Fruit fly (Drosophila melanogaster) whole organism, embryonic: ENCODE data around the gene nAChRalpha3.
A peak's percentile ranks its signal among the peaks of the same experiment; 100 is the strongest.

ENCODE experiments used
- Atf-2 ChIP-seq: fragments of 200-800 bp; sonication (Bioruptor generic); optimal IDR thresholded peaks from 2 replicates; lab custom pipeline; 2016; ENCODE audit warnings: missing biosample characterization, missing genetic modification characterization
- BEAF-32 ChIP-seq: fragments of 200-800 bp; sonication (Bioruptor generic); optimal IDR thresholded peaks from 3 replicates; lab custom pipeline; 2017; ENCODE audit warnings: missing biosample characterization, missing genetic modification characterization, mild to moderate bottlenecking, moderate library complexity, missing genetic modification reagents
- Bdp1 ChIP-seq: fragments of 200-800 bp; sonication (Bioruptor generic); optimal IDR thresholded peaks from 3 replicates; lab custom pipeline; 2016; ENCODE audit warnings: missing biosample characterization, missing genetic modification characterization
- CG1024 ChIP-seq: fragments of 200-800 bp; sonication (Bioruptor generic); IDR thresholded peaks from 2 replicates; pipeline ENCODE4 v1.3.6; 2022; ENCODE audit warnings: missing biosample characterization, missing genetic modification characterization
- CG11085 ChIP-seq: fragments of 200-800 bp; sonication (Bioruptor generic); IDR thresholded peaks from 2 replicates; pipeline ENCODE4 v1.3.6; 2022; ENCODE audit warnings: missing biosample characterization, missing genetic modification characterization
- CG11247 ChIP-seq: fragments of 200-800 bp; sonication (Bioruptor generic); IDR thresholded peaks from 2 replicates; pipeline ENCODE4 v1.3.6; 2022; ENCODE audit warnings: missing biosample characterization, missing genetic modification characterization
- CG11398 ChIP-seq: fragments of 200-800 bp; sonication (Bioruptor generic); optimal IDR thresholded peaks from 2 replicates; lab custom pipeline; 2016; ENCODE audit warnings: missing biosample characterization, missing genetic modification characterization
- CG15073 ChIP-seq: fragments of 200-800 bp; sonication (Bioruptor generic); optimal IDR thresholded peaks from 2 replicates; lab custom pipeline; 2016; ENCODE audit warnings: missing biosample characterization, missing genetic modification characterization
- CG15601 ChIP-seq: fragments of 200-800 bp; sonication (Bioruptor generic); optimal IDR thresholded peaks from 3 replicates; lab custom pipeline; 2019; ENCODE audit warnings: missing biosample characterization, mild to moderate bottlenecking, missing genetic modification characterization, moderate library complexity
- CG1647 ChIP-seq: fragments of 200-800 bp; sonication (Bioruptor generic); optimal IDR thresholded peaks from 3 replicates; lab custom pipeline; 2016; ENCODE audit warnings: missing biosample characterization, missing genetic modification characterization
- CG2199 ChIP-seq: fragments of 200-800 bp; sonication (Bioruptor generic); IDR thresholded peaks from 3 replicates; pipeline ENCODE4 v1.3.6; 2022; ENCODE audit warnings: missing biosample characterization, missing genetic modification characterization
- CG2712 ChIP-seq: fragments of 200-800 bp; optimal IDR thresholded peaks from 3 replicates; lab custom pipeline; 2019; ENCODE audit warnings: missing biosample characterization, mild to moderate bottlenecking, missing genetic modification characterization, moderate library complexity
- CG31441 ChIP-seq: fragments of 200-800 bp; sonication (Bioruptor generic); IDR thresholded peaks from 2 replicates; pipeline ENCODE4 v1.3.6; 2022; ENCODE audit warnings: missing biosample characterization, missing genetic modification characterization
- CG32767 ChIP-seq: fragments of 200-800 bp; sonication (Bioruptor generic); IDR thresholded peaks from 2 replicates; pipeline ENCODE4 v1.3.6; 2022; ENCODE audit warnings: missing biosample characterization, missing genetic modification characterization
- CG4328 ChIP-seq: fragments of 200-800 bp; sonication (Bioruptor generic); optimal IDR thresholded peaks from 3 replicates; lab custom pipeline; 2017; ENCODE audit warnings: missing biosample characterization, missing genetic modification reagents, missing genetic modification characterization
- CG4854 ChIP-seq: fragments of 200-800 bp; sonication (Bioruptor generic); optimal IDR thresholded peaks from 2 replicates; lab custom pipeline; 2016; ENCODE audit warnings: missing biosample characterization, missing genetic modification characterization, inconsistent platforms
- CG6254 ChIP-seq: fragments of 200-800 bp; sonication (Bioruptor generic); optimal IDR thresholded peaks from 3 replicates; lab custom pipeline; 2017; ENCODE audit warnings: mild to moderate bottlenecking, missing biosample characterization, missing genetic modification reagents, missing genetic modification characterization
- CG7745 ChIP-seq: fragments of 200-800 bp; sonication (Bioruptor generic); optimal IDR thresholded peaks from 2 replicates; lab custom pipeline; 2018; ENCODE audit warnings: missing biosample characterization, mild to moderate bottlenecking, missing genetic modification characterization, moderate library complexity
- CG7839 ChIP-seq: fragments of 200-800 bp; sonication (Bioruptor generic); optimal IDR thresholded peaks from 3 replicates; lab custom pipeline; 2018; ENCODE audit warnings: missing biosample characterization, mild to moderate bottlenecking, missing genetic modification characterization, moderate library complexity
- CG8359 ChIP-seq: fragments of 200-800 bp; sonication (Bioruptor generic); optimal IDR thresholded peaks from 2 replicates; lab custom pipeline; 2017; ENCODE audit warnings: missing biosample characterization, mild to moderate bottlenecking, missing genetic modification characterization, borderline replicate concordance
- CHES-1-like ChIP-seq: fragments of 200-800 bp; sonication (Bioruptor generic); optimal IDR thresholded peaks from 2 replicates; lab custom pipeline; 2016; ENCODE audit warnings: missing biosample characterization, missing genetic modification characterization
- CkIIα-i1 ChIP-seq: fragments of 200-800 bp; sonication (Bioruptor generic); IDR thresholded peaks from 2 replicates; pipeline ENCODE4 v1.3.6; 2022; ENCODE audit warnings: missing biosample characterization, missing genetic modification characterization
- Deaf1 ChIP-seq: fragments of 200-800 bp; optimal IDR thresholded peaks from 3 replicates; lab custom pipeline; 2019; ENCODE audit warnings: missing biosample characterization, mild to moderate bottlenecking, missing genetic modification characterization, moderate library complexity
- Dp ChIP-seq: fragments of 200-800 bp; sonication (Bioruptor generic); optimal IDR thresholded peaks from 2 replicates; lab custom pipeline; 2018; ENCODE audit warnings: missing biosample characterization, mild to moderate bottlenecking, missing genetic modification characterization, moderate library complexity
- Drgx ChIP-seq: fragments of 200-800 bp; sonication (Bioruptor generic); IDR thresholded peaks from 2 replicates; pipeline ENCODE4 v1.3.6; 2022; ENCODE audit warnings: missing biosample characterization, missing genetic modification characterization
- Gug ChIP-seq: fragments of 200-800 bp; sonication (Bioruptor generic); IDR thresholded peaks from 4 replicates; pipeline ENCODE4 v1.3.6; 2022; ENCODE audit warnings: missing biosample characterization, missing genetic modification characterization
- H15 ChIP-seq: fragments of 200-800 bp; sonication (Bioruptor generic); IDR thresholded peaks from 3 replicates; pipeline ENCODE4 v1.3.6; 2022; ENCODE audit warnings: missing biosample characterization, missing genetic modification characterization
- HLH4C ChIP-seq: fragments of 200-800 bp; sonication (Bioruptor generic); IDR thresholded peaks from 3 replicates; pipeline ENCODE4 v1.3.6; 2022; ENCODE audit warnings: missing biosample characterization, missing genetic modification characterization; ENCODE audit not compliant: partially characterized antibody
- Hr3 ChIP-seq: fragments of 200-800 bp; sonication (Bioruptor generic); optimal IDR thresholded peaks from 3 replicates; lab custom pipeline; 2016; ENCODE audit warnings: missing biosample characterization, missing genetic modification characterization
- Hsf ChIP-seq: fragments of 200-800 bp; sonication (Bioruptor generic); optimal IDR thresholded peaks from 3 replicates; lab custom pipeline; 2016; ENCODE audit warnings: missing biosample characterization, missing genetic modification characterization
- Lhr ChIP-seq: fragments of 200-800 bp; sonication (Bioruptor generic); optimal IDR thresholded peaks from 3 replicates; lab custom pipeline; 2017; ENCODE audit warnings: mild to moderate bottlenecking, missing biosample characterization, missing genetic modification reagents, missing genetic modification characterization
- Mad ChIP-seq: fragments of 200-800 bp; sonication (Bioruptor generic); optimal IDR thresholded peaks from 2 replicates; lab custom pipeline; 2016; ENCODE audit warnings: missing biosample characterization, missing genetic modification characterization
- NC2α ChIP-seq: fragments of 200-800 bp; sonication (Bioruptor generic); optimal IDR thresholded peaks from 2 replicates; lab custom pipeline; 2016; ENCODE audit warnings: missing biosample characterization, missing genetic modification characterization
- NfI ChIP-seq: fragments of 200-800 bp; sonication (Bioruptor generic); optimal IDR thresholded peaks from 3 replicates; lab custom pipeline; 2018; ENCODE audit warnings: missing biosample characterization, mild to moderate bottlenecking, missing genetic modification characterization, moderate library complexity
- Poxn ChIP-seq: fragments of 200-800 bp; sonication (Bioruptor generic); IDR thresholded peaks from 2 replicates; pipeline ENCODE4 v1.3.6; 2022; ENCODE audit warnings: missing biosample characterization, missing genetic modification characterization
- ab ChIP-seq: fragments of 200-800 bp; sonication (Bioruptor generic); optimal IDR thresholded peaks from 2 replicates; lab custom pipeline; 2016; ENCODE audit warnings: missing biosample characterization, missing genetic modification characterization
- chinmo ChIP-seq: fragments of 200-800 bp; sonication (Bioruptor generic); IDR thresholded peaks from 4 replicates; pipeline ENCODE4 v1.3.6; 2022; ENCODE audit warnings: missing biosample characterization, missing genetic modification characterization; ENCODE audit not compliant: partially characterized antibody
- crc ChIP-seq: fragments of 200-800 bp; sonication (Bioruptor generic); optimal IDR thresholded peaks from 2 replicates; lab custom pipeline; 2016; ENCODE audit warnings: missing biosample characterization, missing genetic modification characterization
- croc ChIP-seq: fragments of 200-800 bp; sonication (Bioruptor generic); conservative IDR thresholded peaks from 3 replicates; pipeline ENCODE4 v1.3.6; 2022; ENCODE audit warnings: missing biosample characterization, missing genetic modification characterization
- disco-r ChIP-seq: fragments of 200-800 bp; sonication (Bioruptor generic); optimal IDR thresholded peaks from 2 replicates; lab custom pipeline; 2016; ENCODE audit warnings: missing biosample characterization, missing genetic modification characterization
- fd3F ChIP-seq: fragments of 200-800 bp; sonication (Bioruptor generic); optimal IDR thresholded peaks from 2 replicates; lab custom pipeline; 2018; ENCODE audit warnings: missing biosample characterization, mild to moderate bottlenecking, missing genetic modification characterization, moderate library complexity
- fu2 ChIP-seq: fragments of 200-800 bp; sonication (Bioruptor generic); optimal IDR thresholded peaks from 2 replicates; lab custom pipeline; 2016; ENCODE audit warnings: missing biosample characterization, missing genetic modification characterization
- lov ChIP-seq, 2 experiments: fragments of 200-800 bp in 1 of 2; fragments of >200 bp in 1 of 2; sonication (Bioruptor generic) in 1 of 2; IDR thresholded peaks in 1 of 2; optimal IDR thresholded peaks in 1 of 2; 2 replicates in 1 of 2; 3 replicates in 1 of 2; pipeline versions ENCODE4 v1.3.6 to Lab custom; 2017 to 2022; ENCODE audit warnings: missing biosample characterization in 1 of 2, missing genetic modification characterization in 1 of 2
- psq ChIP-seq: fragments of 200-800 bp; sonication (Bioruptor generic); optimal IDR thresholded peaks from 2 replicates; lab custom pipeline; 2017; ENCODE audit warnings: missing biosample characterization, missing genetic modification characterization
- run ChIP-seq: fragments of 200-800 bp; sonication (Bioruptor generic); optimal IDR thresholded peaks from 3 replicates; lab custom pipeline; 2018; ENCODE audit warnings: missing biosample characterization, mild to moderate bottlenecking, missing genetic modification characterization
- schlank ChIP-seq: fragments of 200-800 bp; sonication (Bioruptor generic); optimal IDR thresholded peaks from 2 replicates; lab custom pipeline; 2018; ENCODE audit warnings: missing biosample characterization, mild to moderate bottlenecking, missing genetic modification characterization
- sens ChIP-seq: fragments of 200-800 bp; sonication (Bioruptor generic); peaks from one replicate; lab custom pipeline; 2016; ENCODE audit warnings: missing biosample characterization, missing genetic modification characterization
- tio ChIP-seq: fragments of 200-800 bp; sonication (Bioruptor generic); optimal IDR thresholded peaks from 2 replicates; lab custom pipeline; 2017; ENCODE audit warnings: missing biosample characterization, missing genetic modification characterization, inconsistent platforms
- zen2 ChIP-seq: fragments of 200-800 bp; sonication (Bioruptor generic); IDR thresholded peaks from 3 replicates; pipeline ENCODE4 v1.3.6; 2022; ENCODE audit warnings: missing biosample characterization, missing genetic modification characterization; ENCODE audit not compliant: partially characterized antibody

nAChRalpha3 gene

dm6 chrX:8410349-8411240 lies 43.6 kb upstream of the nAChRalpha3 start (continued):
- no peak for TF ChIP-seq CkIIα-i1 (GFP tag; lab: Robert Waterston, UW)
- no peak for TF ChIP-seq lov (optimal IDR thresholded peaks at IDR 0.05; lab: Kevin White, UChicago)
- TF ChIP-seq lov (GFP tag; IDR thresholded peaks at IDR 0.05; lab: Robert Waterston, UW), result peak; percentile 63; the same call in 1 of the 3 replicates
- no peak for TF ChIP-seq fu2
- TF ChIP-seq CG11398, result no peak
- TF ChIP-seq tio (GFP tag; lab: Kevin White, UChicago), result no peak
- no peak for TF ChIP-seq H15 (GFP tag; lab: Robert Waterston, UW)
- TF ChIP-seq Dp (GFP tag; lab: Kevin White, UChicago), result no peak
- no peak for TF ChIP-seq NfI
- TF ChIP-seq CHES-1-like (GFP tag; lab: Kevin White, UChicago), result no peak
- TF ChIP-seq Deaf1 (tag; lab: Kevin White, UChicago), result no peak
- TF ChIP-seq run (tag; lab: Kevin White, UChicago), result no peak
- no peak for TF ChIP-seq CG31441 (GFP tag; lab: Robert Waterston, UW)
- TF ChIP-seq Gug (GFP tag; lab: Robert Waterston, UW), result no peak
- TF ChIP-seq CG11085, result peak; percentile 14; the same call in 1 of the 2 replicates
- 0 out of 3 replicates have a peak, but pooled peaks have one; percentile 7 for TF ChIP-seq CG2199
- TF ChIP-seq zen2 (GFP tag; lab: Robert Waterston, UW), result no peak
- no peak for TF ChIP-seq CG1647
- no peak for TF ChIP-seq CG32767 (GFP tag; lab: Robert Waterston, UW)
- no peak for TF ChIP-seq CG2712
- no peak for TF ChIP-seq fd3F
- no peak for TF ChIP-seq schlank
- TF ChIP-seq chinmo (GFP tag; lab: Robert Waterston, UW), result 0 out of 4 replicates have a peak, but pooled peaks have one; percentile 9
- no peak for TF ChIP-seq BEAF-32 (GFP tag; lab: Kevin White, UChicago)
- no peak for TF ChIP-seq HLH4C
- TF ChIP-seq CG7745 (tag; lab: Kevin White, UChicago), result no peak
- TF ChIP-seq Hr3, result no peak
- TF ChIP-seq CG15601 (tag; lab: Kevin White, UChicago), result no peak
- TF ChIP-seq NC2α (GFP tag; lab: Kevin White, UChicago), result no peak
- TF ChIP-seq Lhr, result no peak
- no peak for TF ChIP-seq CG15073
- no peak for TF ChIP-seq CG7839 (tag; lab: Kevin White, UChicago)
- no peak for TF ChIP-seq CG11247 (GFP tag; lab: Robert Waterston, UW)
- peak; percentile 24 for TF ChIP-seq CG6254 (GFP tag; lab: Kevin White, UChicago)
- TF ChIP-seq Mad (GFP tag; lab: Kevin White, UChicago), result no peak
- TF ChIP-seq ab, result no peak
- no peak for TF ChIP-seq Atf-2 (GFP tag; lab: Kevin White, UChicago)
- TF ChIP-seq Poxn, result no peak
- no peak for TF ChIP-seq Bdp1 (GFP tag; lab: Kevin White, UChicago)
- no peak for TF ChIP-seq croc
- no peak for TF ChIP-seq CG8359 (GFP tag; lab: Kevin White, UChicago)
- no peak for TF ChIP-seq CG4328 (GFP tag; lab: Kevin White, UChicago)
- TF ChIP-seq Drgx, result peak; percentile 72
- TF ChIP-seq disco-r (GFP tag; lab: Kevin White, UChicago), result no peak
- no peak for TF ChIP-seq Hsf (GFP tag; lab: Kevin White, UChicago)
- peak; percentile 76 for TF ChIP-seq sens (GFP tag; lab: Kevin White, UChicago)
- TF ChIP-seq psq (GFP tag; lab: Kevin White, UChicago), result no peak
- no peak for TF ChIP-seq crc
- TF ChIP-seq CG4854 (GFP tag; lab: Kevin White, UChicago), result no peak
- TF ChIP-seq CG1024 (GFP tag; lab: Robert Waterston, UW), result no peak
